Worm (Caenorhabditis elegans): ENCODE results near the gene F40G9.14.

Gene F40G9.14

DNA sequence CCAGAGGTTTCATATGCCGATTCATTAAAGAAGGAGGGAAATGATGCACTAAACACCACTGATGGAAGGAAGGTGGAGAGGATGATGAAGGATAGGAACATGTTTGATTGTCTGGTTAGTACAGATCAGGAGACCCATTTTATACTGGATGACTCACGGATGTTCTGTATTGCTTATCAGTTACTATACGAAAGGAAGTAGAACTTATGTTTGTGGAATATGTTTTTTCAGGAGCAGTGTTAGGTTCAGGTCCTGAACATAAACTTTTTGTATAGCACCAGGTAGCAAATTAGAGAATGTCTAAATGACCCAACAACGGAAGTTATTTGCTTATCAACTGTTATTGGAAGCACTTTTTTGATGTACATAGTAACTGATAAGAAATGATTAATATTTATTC, 1.9 kb downstream of the F40G9.14 start, which contains the start of gene clec-148:
TSS of gene clec-148 (minus strand) at position 101 of the 400 bp plus-strand sequence.
- TF ChIP-seq mls-2 (tag; optimal IDR thresholded peaks at IDR 0.05), result no peak
- TF ChIP-seq blmp-1 (tag; optimal IDR thresholded peaks at IDR 0.05), result no peak
- no peak for TF ChIP-seq ces-1 (GFP tag; optimal IDR thresholded peaks at IDR 0.05)
- TF ChIP-seq ceh-43 (GFP tag; optimal IDR thresholded peaks at IDR 0.05), result no peak
- TF ChIP-seq snpc-4 (tag; optimal IDR thresholded peaks at IDR 0.05), result no peak
- TF ChIP-seq nhr-237 (tag; optimal IDR thresholded peaks at IDR 0.05), result no peak
- no peak for TF ChIP-seq nhr-76 (tag; optimal IDR thresholded peaks at IDR 0.05)
- TF ChIP-seq pha-4 (tag; optimal IDR thresholded peaks at IDR 0.05), result no peak
- TF ChIP-seq mab-5 (tag; optimal IDR thresholded peaks at IDR 0.05), result no peak
- no peak for TF ChIP-seq lin-32 (GFP tag; optimal IDR thresholded peaks at IDR 0.05)
- no peak for TF ChIP-seq drap-1 (GFP tag; optimal IDR thresholded peaks at IDR 0.05)

DNA sequence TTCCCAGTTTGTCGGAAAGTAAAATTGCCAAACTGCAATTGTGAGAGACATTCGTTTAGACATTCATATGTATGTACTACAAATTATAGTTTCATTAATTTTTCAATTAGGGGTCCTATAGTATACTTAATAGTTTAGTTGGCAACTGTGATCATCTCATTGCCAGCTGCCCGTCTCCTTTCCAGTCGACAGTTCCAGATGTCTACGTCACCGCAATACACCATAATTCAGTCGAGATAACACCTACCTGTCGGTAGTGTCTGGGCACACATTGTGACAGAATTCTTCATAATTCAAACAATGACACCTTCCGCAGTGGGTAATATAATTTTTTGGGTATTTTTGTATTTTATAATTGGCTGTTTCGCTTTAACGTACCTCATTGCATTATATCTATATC, 4.1 kb downstream of the F40G9.14 start, which contains the start of gene F40G9.19:
TSS of gene F40G9.19 (plus strand) at position 301 of the 400 bp plus-strand sequence.
- TF ChIP-seq M03D4.4 (tag; optimal IDR thresholded peaks at IDR 0.05) (no peak), lsy-2 (tag; optimal IDR thresholded peaks at IDR 0.05) (no peak), nhr-12 (tag; optimal IDR thresholded peaks at IDR 0.05) (no peak), ceh-43 (GFP tag; optimal IDR thresholded peaks at IDR 0.05) (no peak), hlh-1 (tag; optimal IDR thresholded peaks at IDR 0.05) (no peak), blmp-1 (tag; optimal IDR thresholded peaks at IDR 0.05) (no peak), snpc-4 (tag; optimal IDR thresholded peaks at IDR 0.05) (no peak), sem-2 (GFP tag; optimal IDR thresholded peaks at IDR 0.05) (no peak), unc-120 (tag; optimal IDR thresholded peaks at IDR 0.05; ENCODE audit: poor library complexity, severe bottlenecking) (no peak)

DNA sequence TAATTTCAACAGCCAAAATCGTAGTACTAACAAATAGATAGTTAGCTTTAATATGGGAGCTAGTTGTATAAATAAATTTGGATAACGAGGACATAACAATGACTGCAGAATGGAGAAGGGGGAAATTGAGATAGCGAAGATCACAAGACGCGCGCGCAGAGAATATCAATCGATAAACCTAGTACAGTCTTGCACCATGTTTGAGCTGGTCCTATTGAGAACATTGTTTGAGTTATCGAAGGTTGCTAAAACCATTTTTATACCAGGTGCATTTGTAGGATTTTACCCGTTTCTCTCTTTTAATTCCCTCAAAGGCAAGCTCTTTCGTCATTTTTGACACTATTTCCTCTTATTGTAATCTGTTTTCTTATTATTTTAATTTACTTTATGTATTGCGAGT, 6.0 kb downstream of the F40G9.14 start, which contains the start of the genes F40G9.9 and F40G9.12:
TSS of gene F40G9.9 (minus strand) at position 101 of the 400 bp plus-strand sequence.
TSS of gene F40G9.12 (plus strand) at position 231 of the 400 bp plus-strand sequence.
- TF ChIP-seq ceh-43 (GFP tag; optimal IDR thresholded peaks at IDR 0.05) (no peak), ces-1 (GFP tag; optimal IDR thresholded peaks at IDR 0.05) (no peak), elt-3 (tag; optimal IDR thresholded peaks at IDR 0.05) (no peak), cnd-1 (tag; optimal IDR thresholded peaks at IDR 0.05) (no peak), ham-2 (GFP tag; optimal IDR thresholded peaks at IDR 0.05) (no peak), mab-5 (tag; optimal IDR thresholded peaks at IDR 0.05) (no peak), unc-120 (tag; optimal IDR thresholded peaks at IDR 0.05; ENCODE audit: poor library complexity, severe bottlenecking) (no peak), bed-3 (GFP tag; optimal IDR thresholded peaks at IDR 0.05) (no peak), hlh-1 (tag; optimal IDR thresholded peaks at IDR 0.05) (no peak), nhr-2 (tag; optimal IDR thresholded peaks at IDR 0.05) (no peak), tbx-8 (GFP tag; optimal IDR thresholded peaks at IDR 0.05) (no peak), nhr-76 (tag; optimal IDR thresholded peaks at IDR 0.05) (no peak), ceh-83 (GFP tag; optimal IDR thresholded peaks at IDR 0.05) (no peak), sptf-1 (tag; optimal IDR thresholded peaks at IDR 0.05) (no peak)

DNA sequence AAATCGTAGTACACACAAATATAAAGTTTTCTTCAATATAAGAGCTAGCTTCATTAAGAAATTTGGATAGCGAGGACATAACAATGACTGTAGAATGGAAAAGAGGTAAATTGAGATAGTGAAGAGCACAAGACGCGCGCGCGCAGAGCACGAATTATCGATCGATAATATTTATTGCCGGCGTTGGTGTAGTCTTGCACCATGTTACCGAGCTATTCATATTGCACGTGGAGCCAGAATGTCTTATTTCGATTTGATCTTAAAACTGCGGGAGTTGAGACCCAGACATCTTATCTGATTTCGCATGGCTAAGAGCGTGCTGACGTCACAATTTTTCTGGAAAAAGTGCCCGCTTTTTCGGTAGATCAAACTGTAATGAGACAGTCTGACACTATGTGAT, 8.1 kb downstream of the F40G9.14 start, which contains the start of gene F40G9.18:
TSS of gene F40G9.18 (minus strand) at position 101 of the 400 bp plus-strand sequence.
- TF ChIP-seq ceh-39 (tag; optimal IDR thresholded peaks at IDR 0.05) (no peak), ztf-11 (tag; optimal IDR thresholded peaks at IDR 0.05) (no peak), nhr-76 (tag; optimal IDR thresholded peaks at IDR 0.05) (no peak), blmp-1 (tag; optimal IDR thresholded peaks at IDR 0.05) (no peak), M03D4.4 (tag; optimal IDR thresholded peaks at IDR 0.05) (no peak), cnd-1 (tag; optimal IDR thresholded peaks at IDR 0.05) (no peak), sem-2 (GFP tag; optimal IDR thresholded peaks at IDR 0.05) (no peak), lsy-2 (tag; optimal IDR thresholded peaks at IDR 0.05) (no peak), unc-120 (tag; optimal IDR thresholded peaks at IDR 0.05; ENCODE audit: poor library complexity, severe bottlenecking) (no peak), sptf-1 (tag; optimal IDR thresholded peaks at IDR 0.05) (no peak), flh-1 (GFP tag; optimal IDR thresholded peaks at IDR 0.05) (no peak), hlh-1 (tag; optimal IDR thresholded peaks at IDR 0.05) (no peak), unc-62 (GFP tag; optimal IDR thresholded peaks at IDR 0.05) (no peak)

DNA sequence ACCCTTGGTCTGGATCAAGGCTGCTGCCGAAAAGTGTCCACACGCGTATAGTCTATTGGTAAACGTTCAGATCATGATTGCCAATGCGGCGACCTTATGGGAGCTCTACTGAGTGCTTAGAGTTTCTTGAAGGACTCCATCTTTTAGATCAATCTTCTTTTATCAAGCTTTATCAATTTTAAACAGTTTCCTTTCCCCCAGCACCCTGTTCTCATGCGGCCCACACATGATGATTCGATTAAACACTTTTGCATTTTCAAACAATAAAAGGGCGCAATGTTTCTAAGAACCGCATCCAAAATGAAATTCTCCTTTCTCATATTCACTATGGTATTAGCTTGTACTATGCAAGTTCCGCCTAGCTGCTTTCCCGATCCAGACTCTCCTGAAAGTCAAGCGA, 12.2 kb downstream of the F40G9.14 start, which contains the start of gene F40G9.7:
TSS of gene F40G9.7 (plus strand) at position 301 of the 400 bp plus-strand sequence.
- TF ChIP-seq lin-32 (GFP tag; optimal IDR thresholded peaks at IDR 0.05) (no peak), ztf-11 (tag; optimal IDR thresholded peaks at IDR 0.05) (no peak), unc-62 (GFP tag; optimal IDR thresholded peaks at IDR 0.05) (no peak), mls-2 (tag; optimal IDR thresholded peaks at IDR 0.05) (no peak), pha-4 (tag; optimal IDR thresholded peaks at IDR 0.05) (no peak), hlh-1 (tag; optimal IDR thresholded peaks at IDR 0.05) (no peak), ceh-83 (GFP tag; optimal IDR thresholded peaks at IDR 0.05) (no peak), ceh-39 (tag; optimal IDR thresholded peaks at IDR 0.05) (no peak), elt-3 (tag; optimal IDR thresholded peaks at IDR 0.05) (no peak), unc-120 (tag; optimal IDR thresholded peaks at IDR 0.05; ENCODE audit: poor library complexity, severe bottlenecking) (no peak), M03D4.4 (tag; optimal IDR thresholded peaks at IDR 0.05) (no peak), sem-2 (GFP tag; optimal IDR thresholded peaks at IDR 0.05) (no peak)
